Fruit fly (Drosophila melanogaster) whole organism, embryonic: ENCODE results near the gene CG43980.

Source experiments
- CG10565 ChIP-seq: fragments of 200-800 bp; sonication (Bioruptor generic); optimal IDR thresholded peaks from 3 replicates; lab custom pipeline; 2016; ENCODE audit warnings: missing biosample characterization, mild to moderate bottlenecking, missing genetic modification characterization
- CG12299 ChIP-seq: fragments of 200-800 bp; sonication (Bioruptor generic); optimal IDR thresholded peaks from 2 replicates; lab custom pipeline; 2018; ENCODE audit warnings: missing biosample characterization, mild to moderate bottlenecking, missing genetic modification characterization
- CG1233 ChIP-seq: fragments of 200-800 bp; sonication (Bioruptor generic); optimal IDR thresholded peaks from 4 replicates; lab custom pipeline; 2018; ENCODE audit warnings: missing biosample characterization, mild to moderate bottlenecking, missing genetic modification characterization
- CG13624 ChIP-seq: fragments of 200-800 bp; sonication (Bioruptor generic); optimal IDR thresholded peaks from 2 replicates; lab custom pipeline; 2016; ENCODE audit warnings: missing biosample characterization, missing genetic modification characterization
- CG15073 ChIP-seq: fragments of 200-800 bp; sonication (Bioruptor generic); optimal IDR thresholded peaks from 2 replicates; lab custom pipeline; 2016; ENCODE audit warnings: missing biosample characterization, missing genetic modification characterization
- CG15696 ChIP-seq: fragments of 200-800 bp; sonication (Bioruptor generic); optimal IDR thresholded peaks from 2 replicates; lab custom pipeline; 2019; ENCODE audit warnings: missing biosample characterization, mild to moderate bottlenecking, missing genetic modification characterization, moderate library complexity
- CG1603 ChIP-seq: fragments of 200-800 bp; sonication (Bioruptor generic); optimal IDR thresholded peaks from 2 replicates; lab custom pipeline; 2019; ENCODE audit warnings: missing biosample characterization, mild to moderate bottlenecking, missing genetic modification characterization, moderate library complexity
- CG2202 ChIP-seq: fragments of 200-800 bp; sonication (Bioruptor generic); optimal IDR thresholded peaks from 2 replicates; lab custom pipeline; 2018; ENCODE audit warnings: missing biosample characterization, mild to moderate bottlenecking, missing genetic modification characterization
- CG2875 ChIP-seq: fragments of 200-800 bp; sonication (Bioruptor generic); optimal IDR thresholded peaks from 2 replicates; lab custom pipeline; 2017; ENCODE audit warnings: missing biosample characterization, mild to moderate bottlenecking, missing genetic modification characterization, missing genetic modification reagents
- CG3065 ChIP-seq: fragments of 200-800 bp; sonication (Bioruptor generic); optimal IDR thresholded peaks from 2 replicates; lab custom pipeline; 2016; ENCODE audit warnings: missing biosample characterization, missing genetic modification characterization
- CG32772 ChIP-seq: fragments of 200-800 bp; sonication (Bioruptor generic); IDR thresholded peaks from 2 replicates; pipeline ENCODE4 v1.3.6; 2022; ENCODE audit warnings: missing biosample characterization, missing genetic modification characterization
- CG34422 ChIP-seq: fragments of 200-800 bp; sonication (Bioruptor generic); IDR thresholded peaks from 3 replicates; pipeline ENCODE4 v1.3.6; 2022; ENCODE audit warnings: missing biosample characterization, missing genetic modification characterization
- CG4360 ChIP-seq: fragments of 200-800 bp; sonication (Bioruptor generic); IDR thresholded peaks from 2 replicates; pipeline ENCODE4 v1.3.6; 2022; ENCODE audit warnings: missing biosample characterization, missing genetic modification characterization
- CG4730 ChIP-seq: fragments of 200-800 bp; sonication (Bioruptor generic); IDR thresholded peaks from 2 replicates; pipeline ENCODE4 v1.3.6; 2022; ENCODE audit warnings: missing biosample characterization, missing genetic modification characterization
- CG6654 ChIP-seq: fragments of 200-800 bp; sonication (Bioruptor generic); optimal IDR thresholded peaks from 2 replicates; lab custom pipeline; 2017; ENCODE audit warnings: missing biosample characterization, mild to moderate bottlenecking, missing genetic modification characterization
- CG7357 ChIP-seq: fragments of 200-800 bp; sonication (Bioruptor generic); IDR thresholded peaks from 3 replicates; pipeline ENCODE4 v1.3.6; 2022; ENCODE audit warnings: missing biosample characterization, missing genetic modification characterization
- CG7839 ChIP-seq: fragments of 200-800 bp; sonication (Bioruptor generic); optimal IDR thresholded peaks from 3 replicates; lab custom pipeline; 2018; ENCODE audit warnings: missing biosample characterization, mild to moderate bottlenecking, missing genetic modification characterization, moderate library complexity
- CG8290 ChIP-seq, 3 experiments: fragments of 200-800 bp; sonication (Bioruptor generic); optimal IDR thresholded peaks; 2 replicates each; lab custom pipeline; 2016 to 2019; ENCODE audit warnings: missing biosample characterization in 3 of 3, missing genetic modification characterization in 3 of 3, mild to moderate bottlenecking in 2 of 3, moderate library complexity in 1 of 3
- CG8765 ChIP-seq: fragments of 200-800 bp; sonication (Bioruptor generic); IDR thresholded peaks from 2 replicates; pipeline ENCODE4 v1.3.6; 2022; ENCODE audit warnings: missing biosample characterization, missing genetic modification characterization
- Dek ChIP-seq: fragments of 200-800 bp; sonication (Bioruptor generic); optimal IDR thresholded peaks from 3 replicates; lab custom pipeline; 2019; ENCODE audit warnings: missing biosample characterization, mild to moderate bottlenecking, missing genetic modification characterization, moderate library complexity
- Doc2 ChIP-seq: fragments of 200-800 bp; sonication (Bioruptor generic); IDR thresholded peaks from 2 replicates; pipeline ENCODE4 v1.3.6; 2022; ENCODE audit warnings: missing biosample characterization, missing genetic modification characterization
- HHEX ChIP-seq: fragments of 200-800 bp; sonication (Bioruptor generic); optimal IDR thresholded peaks from 3 replicates; lab custom pipeline; 2017; ENCODE audit warnings: missing biosample characterization, mild to moderate bottlenecking, missing genetic modification characterization, missing genetic modification reagents
- HLHmδ ChIP-seq: fragments of 200-800 bp; sonication (Bioruptor generic); optimal IDR thresholded peaks from 2 replicates; lab custom pipeline; 2018; ENCODE audit warnings: missing biosample characterization, mild to moderate bottlenecking, missing genetic modification characterization, moderate library complexity
- Hey ChIP-seq: fragments of 200-800 bp; sonication (Bioruptor generic); optimal IDR thresholded peaks from 3 replicates; lab custom pipeline; 2018; ENCODE audit warnings: missing biosample characterization, mild to moderate bottlenecking, missing genetic modification characterization
- Hmx ChIP-seq: fragments of 200-800 bp; sonication (Bioruptor generic); optimal IDR thresholded peaks from 2 replicates; lab custom pipeline; 2016; ENCODE audit warnings: missing biosample characterization, missing genetic modification characterization
- Hr78 ChIP-seq, 2 experiments: fragments of 200-800 bp in 1 of 2; fragments of >200 bp in 1 of 2; sonication (Bioruptor generic) in 1 of 2; optimal IDR thresholded peaks; 2 replicates each; lab custom pipeline; 2017 to 2019; ENCODE audit warnings: missing biosample characterization in 2 of 2, missing genetic modification characterization in 2 of 2, mild to moderate bottlenecking in 1 of 2, moderate library complexity in 1 of 2
- Lim3 ChIP-seq: fragments of 200-800 bp; sonication (Bioruptor generic); IDR thresholded peaks from 2 replicates; pipeline ENCODE4 v1.3.6; 2022; ENCODE audit warnings: missing biosample characterization, missing genetic modification characterization
- Tbp ChIP-seq: fragments of >200 bp; optimal IDR thresholded peaks from 2 replicates; lab custom pipeline; 2018; ENCODE audit warnings: missing biosample characterization, missing genetic modification characterization
- amos ChIP-seq: fragments of 200-800 bp; sonication (Bioruptor generic); IDR thresholded peaks from 2 replicates; pipeline ENCODE4 v1.3.6; 2022; ENCODE audit warnings: missing biosample characterization, missing genetic modification characterization; ENCODE audit not compliant: partially characterized antibody
- ash1 ChIP-seq: fragments of 200-800 bp; sonication (Bioruptor generic); optimal IDR thresholded peaks from 2 replicates; lab custom pipeline; 2018; ENCODE audit warnings: missing biosample characterization, mild to moderate bottlenecking, missing genetic modification characterization
- bcd ChIP-seq: fragments of 200-800 bp; sonication (Bioruptor generic); optimal IDR thresholded peaks from 2 replicates; lab custom pipeline; 2017; ENCODE audit warnings: missing biosample characterization, mild to moderate bottlenecking, missing genetic modification characterization
- bowl ChIP-seq: fragments of 200-800 bp; sonication (Bioruptor generic); IDR thresholded peaks from 2 replicates; pipeline ENCODE4 v1.3.6; 2022; ENCODE audit warnings: missing biosample characterization, missing genetic modification characterization
- bsh ChIP-seq, 2 experiments: fragments of 200-800 bp; sonication (Bioruptor generic); optimal IDR thresholded peaks; 2 replicates each; lab custom pipeline; 2017 to 2018; ENCODE audit warnings: mild to moderate bottlenecking in 2 of 2, missing biosample characterization in 2 of 2, missing genetic modification characterization in 2 of 2, moderate library complexity in 1 of 2
- cad ChIP-seq: fragments of >200 bp; optimal IDR thresholded peaks from 2 replicates; lab custom pipeline; 2017; ENCODE audit warnings: missing biosample characterization, missing genetic modification characterization
- disco-r ChIP-seq: fragments of 200-800 bp; sonication (Bioruptor generic); optimal IDR thresholded peaks from 2 replicates; lab custom pipeline; 2016; ENCODE audit warnings: missing biosample characterization, missing genetic modification characterization
- hkb ChIP-seq, 2 experiments: fragments of 200-800 bp in 1 of 2; fragments of >200 bp in 1 of 2; sonication (Bioruptor generic) in 1 of 2; IDR thresholded peaks in 1 of 2; optimal IDR thresholded peaks in 1 of 2; 2 replicates each; pipeline versions ENCODE4 v1.3.6 to Lab custom; 2017 to 2022; ENCODE audit warnings: missing biosample characterization in 1 of 2, missing genetic modification characterization in 1 of 2
- jigr1 ChIP-seq: fragments of 200-800 bp; sonication (Bioruptor generic); IDR thresholded peaks from 3 replicates; pipeline ENCODE4 v1.3.6; 2022; ENCODE audit warnings: missing biosample characterization, missing genetic modification characterization
- lmd ChIP-seq: fragments of 200-800 bp; sonication (Bioruptor generic); IDR thresholded peaks from 2 replicates; pipeline ENCODE4 v1.3.6; 2022; ENCODE audit warnings: missing biosample characterization, missing genetic modification characterization
- mirr ChIP-seq: fragments of 200-800 bp; sonication (Bioruptor generic); optimal IDR thresholded peaks from 3 replicates; lab custom pipeline; 2018; ENCODE audit warnings: missing biosample characterization, mild to moderate bottlenecking, missing genetic modification characterization
- pzg ChIP-seq: fragments of 200-800 bp; sonication (Bioruptor generic); optimal IDR thresholded peaks from 3 replicates; lab custom pipeline; 2018; ENCODE audit warnings: missing biosample characterization, mild to moderate bottlenecking, missing genetic modification characterization, moderate library complexity
- rib ChIP-seq: fragments of 200-800 bp; sonication (Bioruptor generic); IDR thresholded peaks from 2 replicates; pipeline ENCODE4 v1.3.6; 2022; ENCODE audit warnings: missing biosample characterization, missing genetic modification characterization
- stc ChIP-seq: fragments of 200-800 bp; sonication (Bioruptor generic); IDR thresholded peaks from 2 replicates; pipeline ENCODE4 v1.3.6; 2022; ENCODE audit warnings: missing biosample characterization, missing genetic modification characterization
- sug ChIP-seq: fragments of 200-800 bp; optimal IDR thresholded peaks from 2 replicates; lab custom pipeline; 2019; ENCODE audit warnings: missing biosample characterization, mild to moderate bottlenecking, missing genetic modification characterization, moderate library complexity
- tna ChIP-seq: fragments of 200-800 bp; sonication (Bioruptor generic); IDR thresholded peaks from 2 replicates; pipeline ENCODE4 v1.3.6; 2022; ENCODE audit warnings: missing biosample characterization, missing genetic modification characterization; ENCODE audit not compliant: partially characterized antibody
- tup ChIP-seq: fragments of 200-800 bp; sonication (Bioruptor generic); optimal IDR thresholded peaks from 2 replicates; lab custom pipeline; 2016; ENCODE audit warnings: missing biosample characterization, mild to moderate bottlenecking, missing genetic modification characterization, moderate library complexity
- vvl ChIP-seq: fragments of 200-800 bp; sonication (Bioruptor generic); IDR thresholded peaks from 2 replicates; pipeline ENCODE4 v1.3.6; 2022; ENCODE audit warnings: missing biosample characterization, missing genetic modification characterization
- zen ChIP-seq: fragments of 200-800 bp; sonication (Bioruptor generic); optimal IDR thresholded peaks from 3 replicates; lab custom pipeline; 2018; ENCODE audit warnings: missing biosample characterization, mild to moderate bottlenecking, missing genetic modification characterization, moderate library complexity

The CG43980 gene

DNA sequence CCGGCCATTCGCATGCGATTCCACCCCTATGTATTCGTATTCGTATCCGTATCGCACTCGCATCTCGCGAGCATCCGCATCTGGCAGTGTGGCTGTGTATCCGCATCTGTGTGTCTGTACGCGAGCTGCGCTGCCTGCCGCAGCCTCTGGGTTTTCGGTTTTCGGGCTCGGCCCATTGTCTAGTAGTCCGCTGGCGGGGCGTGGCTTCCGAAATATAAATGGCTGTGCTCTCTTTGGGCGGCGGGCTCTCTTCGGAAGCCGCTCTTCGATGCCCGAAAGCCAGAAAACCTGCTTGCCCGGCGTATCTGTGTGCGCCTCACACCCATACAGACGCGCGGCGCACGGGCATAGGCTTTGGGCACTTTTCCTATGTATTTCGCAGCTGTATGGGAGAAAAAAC is 46.4 kb upstream of the CG43980 start (continued):
- TF ChIP-seq sug (tag; lab: Kevin White, UChicago) (no peak), zen (tag; lab: Kevin White, UChicago) (no peak), tna (GFP tag; lab: Robert Waterston, UW) (no peak), CG7357 (GFP tag; lab: Robert Waterston, UW) (no peak), CG15073 (GFP tag; lab: Kevin White, UChicago) (no peak), hkb (optimal IDR thresholded peaks at IDR 0.05; lab: Kevin White, UChicago) (no peak), hkb (GFP tag; IDR thresholded peaks at IDR 0.05; lab: Robert Waterston, UW) (no peak), pzg (GFP tag; lab: Kevin White, UChicago) (no peak), CG8765 (GFP tag; lab: Robert Waterston, UW) (no peak), bowl (GFP tag; lab: Robert Waterston, UW) (no peak), CG1233 (GFP tag; lab: Kevin White, UChicago) (no peak), jigr1 (GFP tag; lab: Robert Waterston, UW) (no peak), Hr78 (GFP tag; optimal IDR thresholded peaks at IDR 0.05; lab: Kevin White, UChicago) (no peak), Hmx (GFP tag; lab: Kevin White, UChicago) (no peak), bsh (GFP tag; optimal IDR thresholded peaks at IDR 0.05; lab: Kevin White, UChicago) (no peak), CG7839 (tag; lab: Kevin White, UChicago) (no peak), CG3065 (GFP tag; lab: Kevin White, UChicago) (no peak)

- TF ChIP-seq CG32772 (GFP tag; lab: Robert Waterston, UW) (no peak), bsh (GFP tag; optimal IDR thresholded peaks at IDR 0.05; lab: Kevin White, UChicago) (peak in 1 of 2 experiments; percentile 16), mirr (GFP tag; lab: Kevin White, UChicago) (no peak), HLHmδ (GFP tag; lab: Kevin White, UChicago) (no peak)
Observed at dm6 chr3L:21602275-21602674, 42.5 kb upstream of the CG43980 start.

DNA sequence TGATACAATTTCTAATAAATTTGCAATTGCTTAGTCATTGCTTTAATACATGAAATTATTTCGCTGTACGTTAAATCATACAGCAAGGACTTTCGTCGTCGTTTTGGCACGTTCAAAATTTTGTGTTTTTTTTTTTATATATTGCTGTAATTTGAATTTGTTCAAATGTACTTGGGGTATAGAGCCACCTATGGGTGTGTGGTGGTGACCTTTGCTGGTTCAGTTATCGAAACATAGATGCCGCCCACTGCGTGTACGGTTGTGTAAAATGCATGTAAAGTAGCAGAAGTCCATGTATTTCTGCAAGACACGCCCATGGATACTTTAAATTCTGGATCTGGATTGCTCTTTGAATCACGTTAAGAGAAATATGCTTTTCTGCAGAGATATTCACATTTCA is 40.5 kb upstream of the CG43980 start:
- TF ChIP-seq Doc2 (GFP tag; lab: Robert Waterston, UW): no peak
- TF ChIP-seq CG10565 (GFP tag; lab: Kevin White, UChicago): no peak
- peak; percentile 70 for TF ChIP-seq CG15696 (tag; lab: Kevin White, UChicago)
- TF ChIP-seq lmd (GFP tag; lab: Robert Waterston, UW): no peak; the same call in 1 of the 2 replicates
- TF ChIP-seq CG8290 (GFP tag; optimal IDR thresholded peaks at IDR 0.05; lab: Kevin White, UChicago): peak; percentile 72
- TF ChIP-seq CG8290 (tag; optimal IDR thresholded peaks at IDR 0.05; lab: Kevin White, UChicago): no peak
- TF ChIP-seq CG13624 (GFP tag; lab: Kevin White, UChicago): peak; percentile 57
- TF ChIP-seq ash1 (GFP tag; lab: Kevin White, UChicago): peak; percentile 1
- peak; percentile 48 for TF ChIP-seq bcd (GFP tag; lab: Kevin White, UChicago)
- no peak for TF ChIP-seq CG12299 (tag; lab: Kevin White, UChicago)
- peak; percentile 72 for TF ChIP-seq CG1603 (tag; lab: Kevin White, UChicago)
- TF ChIP-seq Dek (tag; lab: Kevin White, UChicago): peak; percentile 28
- TF ChIP-seq CG2202 (tag; lab: Kevin White, UChicago): no peak
- no peak for TF ChIP-seq HHEX (GFP tag; lab: Kevin White, UChicago)
- peak; percentile 61; the same call in 1 of the 3 replicates for TF ChIP-seq CG34422 (GFP tag; lab: Robert Waterston, UW)
- TF ChIP-seq tup (GFP tag; lab: Kevin White, UChicago): no peak
- TF ChIP-seq rib (GFP tag; lab: Robert Waterston, UW): peak; percentile 34; the same call in 1 of the 2 replicates
- TF ChIP-seq CG4360: no peak
- no peak for TF ChIP-seq Tbp (GFP tag; lab: Kevin White, UChicago)
- TF ChIP-seq disco-r (GFP tag; lab: Kevin White, UChicago): peak; percentile 28
- no peak for TF ChIP-seq CG6654 (GFP tag; lab: Kevin White, UChicago)
- no peak for TF ChIP-seq Lim3
- TF ChIP-seq CG4730 (GFP tag; lab: Robert Waterston, UW): peak; percentile 67
- TF ChIP-seq vvl (GFP tag; lab: Robert Waterston, UW): peak; percentile 71; the same call in 1 of the 2 replicates
- no peak for TF ChIP-seq cad (GFP tag; lab: Kevin White, UChicago)
- 0 out of 2 replicates have a peak, but pooled peaks have one; percentile 12 for TF ChIP-seq stc
- no peak for TF ChIP-seq Hey
- peak; percentile 76 for TF ChIP-seq amos (GFP tag; lab: Robert Waterston, UW)
- peak; percentile 40 for TF ChIP-seq CG2875 (GFP tag; lab: Kevin White, UChicago)
